Fruit fly (Drosophila melanogaster) whole organism, wandering third instar larva: ENCODE results near the gene PIG-T.
A peak's percentile ranks its signal among the peaks of the same experiment; 100 is the strongest.

Experiments used
- Abd-B ChIP-seq: fragments of >200 bp; optimal IDR thresholded peaks from 2 replicates; lab custom pipeline; 2017; ENCODE audit warnings: missing biosample characterization, missing genetic modification characterization
- CG32264 ChIP-seq: fragments of 200-800 bp; sonication (Bioruptor generic); optimal IDR thresholded peaks from 2 replicates; lab custom pipeline; 2016; ENCODE audit warnings: missing biosample characterization, missing genetic modification characterization
- CG9705 ChIP-seq: fragments of 200-800 bp; sonication (Bioruptor generic); optimal IDR thresholded peaks from 2 replicates; lab custom pipeline; 2018; ENCODE audit warnings: missing biosample characterization, mild to moderate bottlenecking, missing genetic modification characterization
- Dfd ChIP-seq: fragments of >200 bp; optimal IDR thresholded peaks from 2 replicates; lab custom pipeline; 2017; ENCODE audit warnings: missing biosample characterization, missing genetic modification characterization
- Dif ChIP-seq: fragments of 200-275, 200-300 bp; sonication (Bioruptor generic); optimal IDR thresholded peaks from 2 replicates; lab custom pipeline; 2018; ENCODE audit warnings: missing biosample characterization, missing genetic modification characterization; ENCODE audit not compliant: partially characterized antibody
- HLH106 ChIP-seq: fragments of 200-800 bp; optimal IDR thresholded peaks from 3 replicates; lab custom pipeline; 2019; ENCODE audit warnings: missing biosample characterization, mild to moderate bottlenecking, missing genetic modification characterization, moderate library complexity
- Hr78 ChIP-seq: fragments of >200 bp; optimal IDR thresholded peaks from 2 replicates; lab custom pipeline; 2017; ENCODE audit warnings: missing biosample characterization, missing genetic modification characterization
- Hr83 ChIP-seq: fragments of 200-300 bp; sonication (Bioruptor generic); optimal IDR thresholded peaks from 2 replicates; lab custom pipeline; 2016; ENCODE audit warnings: missing biosample characterization, mild to moderate bottlenecking, missing genetic modification characterization, moderate library complexity; ENCODE audit not compliant: poor library complexity, severe bottlenecking
- Jra ChIP-seq: sonication (Bioruptor generic); optimal IDR thresholded peaks from 2 replicates; lab custom pipeline; 2016; ENCODE audit warnings: missing biosample characterization, missing genetic modification characterization
- Mio ChIP-seq: sonication (Bioruptor generic); optimal IDR thresholded peaks from 2 replicates; lab custom pipeline; 2016; ENCODE audit warnings: missing biosample characterization, missing genetic modification characterization
- Myc ChIP-seq: fragments of >200 bp; optimal IDR thresholded peaks from 2 replicates; lab custom pipeline; 2017
- N ChIP-seq: fragments of >200 bp; optimal IDR thresholded peaks from 2 replicates; lab custom pipeline; 2018; ENCODE audit warnings: missing biosample characterization, missing external identifiers, missing genetic modification characterization
- OdsH ChIP-seq: fragments of 200-800 bp; sonication (Bioruptor generic); optimal IDR thresholded peaks from 2 replicates; lab custom pipeline; 2016; ENCODE audit warnings: missing biosample characterization, mild to moderate bottlenecking, missing genetic modification characterization
- Rel ChIP-seq, 2 experiments: fragments of 200-800 bp; sonication (Bioruptor generic) in 1 of 2; optimal IDR thresholded peaks; 2 replicates in 1 of 2; 3 replicates in 1 of 2; lab custom pipeline; 2016 to 2019; ENCODE audit warnings: mild to moderate bottlenecking in 2 of 2, missing biosample characterization in 2 of 2, missing genetic modification characterization in 2 of 2, moderate library complexity in 1 of 2
- Sp1 ChIP-seq: fragments of 200-800 bp; sonication (Bioruptor generic); optimal IDR thresholded peaks from 3 replicates; lab custom pipeline; 2019; ENCODE audit warnings: missing biosample characterization, mild to moderate bottlenecking, missing genetic modification characterization, moderate library complexity
- br ChIP-seq: fragments of 200-800 bp; sonication (Bioruptor generic); optimal IDR thresholded peaks from 2 replicates; lab custom pipeline; 2016; ENCODE audit warnings: missing biosample characterization, missing genetic modification characterization
- dl ChIP-seq, 2 experiments: fragments of 175-275, 200-275 bp in 1 of 2; fragments of 200-275 bp in 1 of 2; sonication (Bioruptor generic); optimal IDR thresholded peaks; lab custom pipeline; 2018; ENCODE audit warnings: mild to moderate bottlenecking in 2 of 2, missing biosample characterization in 2 of 2, missing genetic modification characterization in 2 of 2, moderate library complexity in 2 of 2; ENCODE audit not compliant: partially characterized antibody in 2 of 2, insufficient read depth in 1 of 2
- dmrt93B ChIP-seq: fragments of 200-800 bp; sonication (Bioruptor generic); optimal IDR thresholded peaks from 2 replicates; lab custom pipeline; 2018; ENCODE audit warnings: missing biosample characterization, mild to moderate bottlenecking, missing genetic modification characterization
- dsf ChIP-seq: sonication (Bioruptor generic); optimal IDR thresholded peaks from 2 replicates; lab custom pipeline; 2016; ENCODE audit warnings: missing biosample characterization, missing genetic modification characterization, borderline replicate concordance
- ey ChIP-seq: fragments of 200-800 bp; sonication (Bioruptor generic); optimal IDR thresholded peaks from 2 replicates; lab custom pipeline; 2016; ENCODE audit warnings: missing biosample characterization, missing genetic modification characterization
- fru ChIP-seq: fragments of 200-800 bp; sonication (Bioruptor generic); optimal IDR thresholded peaks from 3 replicates; lab custom pipeline; 2016; ENCODE audit warnings: missing biosample characterization, mild to moderate bottlenecking, missing genetic modification characterization
- jim ChIP-seq: fragments of 175-275, 200-325 bp; sonication (Bioruptor generic); optimal IDR thresholded peaks from 2 replicates; lab custom pipeline; 2016; ENCODE audit warnings: missing biosample characterization, mild to moderate bottlenecking, missing genetic modification characterization
- lola ChIP-seq: fragments of >200 bp; optimal IDR thresholded peaks from 2 replicates; lab custom pipeline; 2017; ENCODE audit warnings: missing biosample characterization, missing genetic modification characterization
- psq ChIP-seq: fragments of 200-800 bp; sonication (Bioruptor generic); optimal IDR thresholded peaks from 3 replicates; lab custom pipeline; 2017; ENCODE audit warnings: missing biosample characterization, mild to moderate bottlenecking, missing genetic modification characterization, moderate library complexity
- sage ChIP-seq: fragments of 200-800 bp; sonication (Bioruptor generic); optimal IDR thresholded peaks from 2 replicates; lab custom pipeline; 2016; ENCODE audit warnings: missing biosample characterization, mild to moderate bottlenecking, missing genetic modification characterization
- sv ChIP-seq: fragments of 200-800 bp; sonication (Bioruptor generic); optimal IDR thresholded peaks from 3 replicates; lab custom pipeline; 2016; ENCODE audit warnings: missing biosample characterization, missing genetic modification characterization
- tai ChIP-seq: sonication (Bioruptor generic); optimal IDR thresholded peaks from 2 replicates; lab custom pipeline; 2016; ENCODE audit warnings: missing biosample characterization, missing genetic modification characterization
- usp ChIP-seq: fragments of >200 bp; optimal IDR thresholded peaks from 2 replicates; lab custom pipeline; 2017; ENCODE audit warnings: missing biosample characterization, missing genetic modification characterization
- woc ChIP-seq: sonication (Bioruptor generic); optimal IDR thresholded peaks from 2 replicates; lab custom pipeline; 2016; ENCODE audit warnings: missing biosample characterization, mild to moderate bottlenecking, missing genetic modification characterization

The PIG-T gene

DNA sequence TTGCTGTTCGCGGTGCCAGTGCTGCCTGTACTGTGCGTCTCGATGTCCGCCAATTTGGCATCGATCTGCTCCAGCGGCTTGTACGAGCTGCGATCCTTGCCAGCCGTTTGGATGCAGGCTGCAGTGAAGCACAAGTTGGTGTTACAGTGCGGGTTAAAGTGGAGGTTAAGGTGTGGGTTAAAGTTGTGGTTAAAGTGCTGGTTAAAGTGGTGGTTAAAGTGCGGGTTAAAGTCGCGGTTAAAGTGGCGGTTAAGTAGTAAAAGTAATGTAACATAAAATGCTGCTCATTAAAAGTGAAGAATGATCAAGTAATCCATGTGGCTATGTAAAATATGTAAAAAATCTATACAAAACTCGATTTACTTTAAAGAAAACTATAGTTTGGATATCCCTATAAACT, 45.1 kb upstream of the PIG-T start:
- TF ChIP-seq Jra (GFP tag; lab: Kevin White, UChicago) = no peak

DNA sequence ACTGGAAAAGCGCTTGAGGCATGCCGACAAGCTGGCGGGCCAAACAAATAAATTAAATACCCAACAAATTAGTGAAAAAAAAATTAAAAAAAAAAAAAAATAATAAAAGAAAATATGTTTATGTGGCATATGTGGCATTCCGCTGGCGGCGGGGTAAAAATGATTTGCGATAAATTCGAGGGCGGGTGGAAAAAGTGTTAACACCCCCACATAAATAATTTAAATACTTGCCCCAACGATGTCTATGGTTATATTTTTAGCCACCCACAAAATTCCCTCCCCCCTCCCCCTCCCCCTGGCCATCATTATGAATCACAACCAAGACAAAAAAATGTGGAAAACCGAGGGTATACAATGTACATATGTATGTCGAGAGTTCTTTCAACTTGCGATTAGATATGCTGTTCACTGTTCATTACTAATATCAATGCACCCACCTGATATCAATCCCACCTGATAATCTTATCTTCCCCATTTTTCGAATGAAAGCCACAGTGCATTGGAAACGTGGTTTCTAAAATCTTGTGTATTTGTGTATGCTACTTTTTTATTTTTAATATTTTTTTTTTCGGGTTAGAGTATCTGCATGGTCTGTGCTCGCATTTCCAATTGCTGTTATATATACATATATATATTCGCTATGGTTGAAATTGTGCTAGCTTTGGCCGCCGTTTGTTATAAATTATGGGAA, 43.3 kb upstream of the PIG-T start:
- TF ChIP-seq Dif (GFP tag; lab: Kevin White, UChicago) = no peak
- no peak for TF ChIP-seq sage (GFP tag; lab: Kevin White, UChicago)
- no peak for TF ChIP-seq Hr78
- no peak for TF ChIP-seq woc (GFP tag; lab: Kevin White, UChicago)
- TF ChIP-seq Myc = no peak
- no peak for TF ChIP-seq tai (GFP tag; lab: Kevin White, UChicago)
- TF ChIP-seq N (GFP tag; lab: Kevin White, UChicago) = no peak
- no peak for TF ChIP-seq Dfd
- TF ChIP-seq dl (GFP tag; optimal IDR thresholded peaks at IDR 0.05; lab: Kevin White, UChicago; ENCODE audit: insufficient read depth in 1 of 2, partially characterized antibody in 2 of 2) = no peak
- no peak for TF ChIP-seq CG32264 (GFP tag; lab: Kevin White, UChicago)
- TF ChIP-seq jim = no peak
- TF ChIP-seq Hr83 (GFP tag; lab: Kevin White, UChicago) = no peak
- TF ChIP-seq sv = no peak
- no peak for TF ChIP-seq CG9705 (GFP tag; lab: Kevin White, UChicago)

DNA sequence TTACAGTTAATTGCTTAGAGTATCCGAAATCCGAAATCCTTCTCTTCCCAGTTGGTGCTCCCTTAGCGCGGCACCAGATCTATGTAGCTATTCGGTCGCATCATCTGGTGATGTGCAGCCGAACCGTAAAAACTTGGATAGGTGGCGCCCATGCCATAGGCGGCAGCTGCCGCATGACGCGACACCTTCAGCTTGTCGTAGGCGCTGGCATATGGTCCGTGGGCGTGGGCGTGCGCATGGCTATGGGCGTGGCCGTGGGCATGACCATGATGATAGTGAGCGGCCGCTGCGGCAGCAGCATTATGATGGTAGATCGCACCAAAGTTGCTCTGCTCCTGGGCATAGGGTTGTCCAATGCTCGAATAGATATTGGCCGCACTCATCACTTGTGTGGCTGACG, 41.1 kb upstream of the PIG-T start:
- TF ChIP-seq psq (GFP tag; lab: Kevin White, UChicago) = no peak
- TF ChIP-seq usp (GFP tag; lab: Kevin White, UChicago) = no peak
- no peak for TF ChIP-seq fru (GFP tag; lab: Kevin White, UChicago)
- no peak for TF ChIP-seq lola (GFP tag; lab: Kevin White, UChicago)
- TF ChIP-seq CG32264 (GFP tag; lab: Kevin White, UChicago) = no peak
- no peak for TF ChIP-seq ey (GFP tag; lab: Kevin White, UChicago)
- TF ChIP-seq dmrt93B (GFP tag; lab: Kevin White, UChicago) = no peak
- TF ChIP-seq Jra (GFP tag; lab: Kevin White, UChicago) = no peak
- TF ChIP-seq dl (GFP tag; optimal IDR thresholded peaks at IDR 0.05; lab: Kevin White, UChicago; ENCODE audit: insufficient read depth in 1 of 2, partially characterized antibody in 2 of 2) = no peak
- TF ChIP-seq Rel (GFP tag; optimal IDR thresholded peaks at IDR 0.05; lab: Kevin White, UChicago) = no peak
- TF ChIP-seq Rel (tag; optimal IDR thresholded peaks at IDR 0.05; lab: Kevin White, UChicago) = no peak
- no peak for TF ChIP-seq Dfd
- no peak for TF ChIP-seq OdsH (GFP tag; lab: Kevin White, UChicago)
- no peak for TF ChIP-seq Abd-B (GFP tag; lab: Kevin White, UChicago)
- no peak for TF ChIP-seq Myc
- no peak for TF ChIP-seq Hr83 (GFP tag; lab: Kevin White, UChicago)
- TF ChIP-seq sage (GFP tag; lab: Kevin White, UChicago) = no peak

DNA sequence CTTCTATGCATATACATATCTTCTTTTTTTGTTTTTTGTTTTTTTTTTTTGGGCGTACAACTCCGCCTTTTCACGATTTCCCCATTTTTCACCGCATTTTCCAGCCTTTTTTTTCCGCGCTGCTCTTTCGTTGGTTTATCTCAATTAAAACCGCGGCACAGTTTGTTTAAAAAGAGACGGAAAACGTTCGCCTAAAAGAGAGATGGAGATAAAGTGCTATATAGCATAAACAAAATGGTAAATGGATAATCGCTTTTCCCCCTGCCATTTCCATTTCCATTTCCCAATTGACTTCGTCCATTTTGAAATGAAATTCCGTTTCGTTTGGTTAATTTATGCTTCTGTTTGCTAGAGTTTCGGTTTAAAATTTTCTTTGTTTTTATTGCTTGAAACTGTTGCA, 40.1 kb upstream of the PIG-T start:
- TF ChIP-seq Abd-B (GFP tag; lab: Kevin White, UChicago) = no peak
- TF ChIP-seq HLH106 (tag; lab: Kevin White, UChicago) = no peak
- TF ChIP-seq br (GFP tag; lab: Kevin White, UChicago) = no peak
- TF ChIP-seq Sp1 (GFP tag; lab: Kevin White, UChicago) = no peak
- no peak for TF ChIP-seq lola (GFP tag; lab: Kevin White, UChicago)
- no peak for TF ChIP-seq dsf (GFP tag; lab: Kevin White, UChicago)

DNA sequence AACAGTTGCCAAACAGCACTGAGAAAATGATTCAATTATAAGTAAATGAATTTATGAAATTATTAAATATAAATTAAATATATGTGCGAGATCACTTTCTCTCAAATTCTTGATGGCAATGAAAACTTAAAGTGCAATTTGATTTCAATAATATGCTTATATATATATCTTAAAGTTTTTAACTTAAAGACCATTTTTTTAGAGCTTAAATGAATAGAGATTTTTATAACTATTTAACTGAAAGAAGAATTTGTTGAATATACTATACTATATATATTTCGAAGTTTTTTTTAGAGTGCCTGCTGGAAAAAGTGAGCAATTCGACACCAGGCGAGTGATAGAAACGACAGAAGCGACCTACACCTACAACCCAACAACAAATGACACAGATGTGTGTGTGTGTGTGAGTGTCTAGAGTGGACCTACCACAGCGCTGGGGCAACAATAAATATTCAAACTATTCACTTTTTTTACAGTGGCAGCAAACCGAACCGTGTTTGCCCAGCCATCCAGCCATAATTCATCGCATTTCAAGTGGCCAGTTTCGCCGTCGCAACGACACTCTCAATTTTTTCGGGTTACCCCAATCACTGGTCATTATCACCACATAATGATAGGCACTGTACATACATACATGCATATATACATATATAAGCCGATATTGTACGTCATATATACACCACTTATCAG, 38.0 kb upstream of the PIG-T start:
- TF ChIP-seq sage (GFP tag; lab: Kevin White, UChicago) (no peak), Mio (no peak), jim (no peak), Myc (no peak), CG32264 (GFP tag; lab: Kevin White, UChicago) (no peak), Sp1 (GFP tag; lab: Kevin White, UChicago) (peak; percentile 9), HLH106 (tag; lab: Kevin White, UChicago) (peak; percentile 5), psq (GFP tag; lab: Kevin White, UChicago) (no peak)
